Fruit fly (Drosophila melanogaster) whole organism, embryonic: ENCODE results near the gene Blimp-1.

Experiments used
- Adf1 ChIP-seq: fragments of 200-800 bp; sonication (Bioruptor generic); IDR thresholded peaks from 2 replicates; pipeline ENCODE4 v1.3.6; 2022; ENCODE audit warnings: missing biosample characterization, missing genetic modification characterization
- BtbVII ChIP-seq: fragments of 200-800 bp; sonication (Bioruptor generic); optimal IDR thresholded peaks from 3 replicates; lab custom pipeline; 2017; ENCODE audit warnings: missing biosample characterization, mild to moderate bottlenecking, missing genetic modification characterization
- CG10147 ChIP-seq: fragments of 200-800 bp; sonication (Bioruptor generic); optimal IDR thresholded peaks from 2 replicates; lab custom pipeline; 2019; ENCODE audit warnings: missing biosample characterization, mild to moderate bottlenecking, missing genetic modification characterization, moderate library complexity
- CG1024 ChIP-seq: fragments of 200-800 bp; sonication (Bioruptor generic); IDR thresholded peaks from 2 replicates; pipeline ENCODE4 v1.3.6; 2022; ENCODE audit warnings: missing biosample characterization, missing genetic modification characterization
- CG11085 ChIP-seq: fragments of 200-800 bp; sonication (Bioruptor generic); IDR thresholded peaks from 2 replicates; pipeline ENCODE4 v1.3.6; 2022; ENCODE audit warnings: missing biosample characterization, missing genetic modification characterization
- CG11456 ChIP-seq: fragments of 200-800 bp; sonication (Bioruptor generic); IDR thresholded peaks from 3 replicates; pipeline ENCODE4 v1.3.6; 2022; ENCODE audit warnings: missing biosample characterization, missing genetic modification characterization
- CG12236 ChIP-seq: fragments of 200-800 bp; sonication (Bioruptor generic); optimal IDR thresholded peaks from 2 replicates; lab custom pipeline; 2016; ENCODE audit warnings: missing biosample characterization, missing genetic modification characterization
- CG1233 ChIP-seq: fragments of 200-800 bp; sonication (Bioruptor generic); optimal IDR thresholded peaks from 4 replicates; lab custom pipeline; 2018; ENCODE audit warnings: missing biosample characterization, mild to moderate bottlenecking, missing genetic modification characterization
- CG12659 ChIP-seq: fragments of 200-800 bp; sonication (Bioruptor generic); optimal IDR thresholded peaks from 3 replicates; lab custom pipeline; 2017; ENCODE audit warnings: mild to moderate bottlenecking, missing biosample characterization, missing genetic modification reagents, missing genetic modification characterization
- CG13287 ChIP-seq: fragments of 200-800 bp; sonication (Bioruptor generic); IDR thresholded peaks from 2 replicates; pipeline ENCODE4 v1.3.6; 2022; ENCODE audit warnings: missing biosample characterization, missing genetic modification characterization; ENCODE audit not compliant: partially characterized antibody
- CG13624 ChIP-seq: fragments of 200-800 bp; sonication (Bioruptor generic); optimal IDR thresholded peaks from 2 replicates; lab custom pipeline; 2016; ENCODE audit warnings: missing biosample characterization, missing genetic modification characterization
- CG14441 ChIP-seq: fragments of 200-800 bp; sonication (Bioruptor generic); IDR thresholded peaks from 2 replicates; pipeline ENCODE4 v1.3.6; 2022; ENCODE audit warnings: missing biosample characterization, missing genetic modification characterization
- CG15073 ChIP-seq: fragments of 200-800 bp; sonication (Bioruptor generic); optimal IDR thresholded peaks from 2 replicates; lab custom pipeline; 2016; ENCODE audit warnings: missing biosample characterization, missing genetic modification characterization
- CG17802 ChIP-seq: fragments of 200-800 bp; sonication (Bioruptor generic); optimal IDR thresholded peaks from 2 replicates; lab custom pipeline; 2018; ENCODE audit warnings: missing biosample characterization, mild to moderate bottlenecking, missing genetic modification characterization, moderate library complexity
- CG2199 ChIP-seq: fragments of 200-800 bp; sonication (Bioruptor generic); IDR thresholded peaks from 3 replicates; pipeline ENCODE4 v1.3.6; 2022; ENCODE audit warnings: missing biosample characterization, missing genetic modification characterization
- CG3065 ChIP-seq: fragments of 200-800 bp; sonication (Bioruptor generic); optimal IDR thresholded peaks from 2 replicates; lab custom pipeline; 2016; ENCODE audit warnings: missing biosample characterization, missing genetic modification characterization
- CG34376 ChIP-seq: fragments of 200-800 bp; sonication (Bioruptor generic); optimal IDR thresholded peaks from 2 replicates; lab custom pipeline; 2018; ENCODE audit warnings: missing biosample characterization, mild to moderate bottlenecking, missing genetic modification characterization
- CG7987 ChIP-seq: fragments of 200-800 bp; sonication (Bioruptor generic); optimal IDR thresholded peaks from 2 replicates; lab custom pipeline; 2018; ENCODE audit warnings: missing biosample characterization, mild to moderate bottlenecking, missing genetic modification characterization, moderate library complexity
- CG9609 ChIP-seq: fragments of 200-800 bp; sonication (Bioruptor generic); optimal IDR thresholded peaks from 3 replicates; lab custom pipeline; 2016; ENCODE audit warnings: missing biosample characterization, missing genetic modification characterization
- CG9727 ChIP-seq: fragments of 200-800 bp; sonication (Bioruptor generic); optimal IDR thresholded peaks from 3 replicates; lab custom pipeline; 2017; ENCODE audit warnings: missing biosample characterization, mild to moderate bottlenecking, missing genetic modification characterization
- D19A ChIP-seq: fragments of 200-800 bp; optimal IDR thresholded peaks from 3 replicates; lab custom pipeline; 2019; ENCODE audit warnings: missing biosample characterization, mild to moderate bottlenecking, missing genetic modification characterization, moderate library complexity
- MESR4 ChIP-seq: fragments of 200-800 bp; sonication (Bioruptor generic); optimal IDR thresholded peaks from 2 replicates; lab custom pipeline; 2018; ENCODE audit warnings: missing biosample characterization, mild to moderate bottlenecking, missing genetic modification characterization, moderate library complexity
- Med ChIP-seq: fragments of 200-800 bp; sonication (Bioruptor generic); peaks from one replicate; lab custom pipeline; 2016; ENCODE audit warnings: missing biosample characterization, missing genetic modification characterization, mild to moderate bottlenecking, inconsistent platforms, moderate library complexity
- Meics ChIP-seq: fragments of 200-800 bp; sonication (Bioruptor generic); optimal IDR thresholded peaks from 2 replicates; lab custom pipeline; 2017; ENCODE audit warnings: missing biosample characterization, mild to moderate bottlenecking, missing genetic modification characterization
- Tbp ChIP-seq: fragments of >200 bp; optimal IDR thresholded peaks from 2 replicates; lab custom pipeline; 2018; ENCODE audit warnings: missing biosample characterization, missing genetic modification characterization
- YL-1 ChIP-seq: fragments of 200-800 bp; sonication (Bioruptor generic); optimal IDR thresholded peaks from 3 replicates; lab custom pipeline; 2017; ENCODE audit warnings: missing biosample characterization, mild to moderate bottlenecking, missing genetic modification characterization
- cad ChIP-seq: fragments of >200 bp; optimal IDR thresholded peaks from 2 replicates; lab custom pipeline; 2017; ENCODE audit warnings: missing biosample characterization, missing genetic modification characterization
- cas ChIP-seq: fragments of 200-800 bp; sonication (Bioruptor generic); IDR thresholded peaks from 2 replicates; pipeline ENCODE4 v1.3.6; 2022; ENCODE audit warnings: missing biosample characterization, missing genetic modification characterization
- chn ChIP-seq: fragments of 200-800 bp; sonication (Bioruptor generic); optimal IDR thresholded peaks from 2 replicates; lab custom pipeline; 2016; ENCODE audit warnings: missing biosample characterization, missing genetic modification characterization
- croc ChIP-seq: fragments of 200-800 bp; sonication (Bioruptor generic); conservative IDR thresholded peaks from 3 replicates; pipeline ENCODE4 v1.3.6; 2022; ENCODE audit warnings: missing biosample characterization, missing genetic modification characterization
- dmrt11E ChIP-seq: fragments of 200-800 bp; sonication (Bioruptor generic); optimal IDR thresholded peaks from 3 replicates; lab custom pipeline; 2018; ENCODE audit warnings: missing biosample characterization, mild to moderate bottlenecking, missing genetic modification characterization, moderate library complexity
- eyg ChIP-seq: fragments of 200-800 bp; sonication (Bioruptor generic); optimal IDR thresholded peaks from 3 replicates; lab custom pipeline; 2016; ENCODE audit warnings: missing biosample characterization, missing genetic modification characterization
- fd102C ChIP-seq: fragments of 200-800 bp; sonication (Bioruptor generic); optimal IDR thresholded peaks from 2 replicates; lab custom pipeline; 2018; ENCODE audit warnings: missing biosample characterization, mild to moderate bottlenecking, missing genetic modification characterization, moderate library complexity
- gcm ChIP-seq: fragments of 200-800 bp; sonication (Bioruptor generic); optimal IDR thresholded peaks from 2 replicates; lab custom pipeline; 2019; ENCODE audit warnings: missing biosample characterization, mild to moderate bottlenecking, missing genetic modification characterization, moderate library complexity
- gt ChIP-seq: fragments of 200-800 bp; sonication (Bioruptor generic); IDR thresholded peaks from 2 replicates; pipeline ENCODE4 v1.3.6; 2022; ENCODE audit warnings: missing biosample characterization, missing genetic modification characterization
- knrl ChIP-seq: fragments of 200-800 bp; sonication (Bioruptor generic); IDR thresholded peaks from 3 replicates; pipeline ENCODE4 v1.3.6; 2022; ENCODE audit warnings: missing biosample characterization, missing genetic modification characterization; ENCODE audit not compliant: partially characterized antibody
- lilli ChIP-seq: fragments of 200-800 bp; sonication (Bioruptor generic); optimal IDR thresholded peaks from 3 replicates; lab custom pipeline; 2016; ENCODE audit warnings: missing biosample characterization, missing genetic modification characterization
- mld ChIP-seq: fragments of 200-800 bp; sonication (Bioruptor generic); IDR thresholded peaks from 3 replicates; pipeline ENCODE4 v1.3.6; 2022; ENCODE audit warnings: missing biosample characterization, missing genetic modification characterization; ENCODE audit not compliant: partially characterized antibody
- nerfin-2 ChIP-seq: fragments of 200-800 bp; sonication (Bioruptor generic); IDR thresholded peaks from 2 replicates; pipeline ENCODE4 v1.3.6; 2022; ENCODE audit warnings: missing biosample characterization, missing genetic modification characterization; ENCODE audit not compliant: partially characterized antibody
- onecut ChIP-seq: fragments of 200-800 bp; sonication (Bioruptor generic); IDR thresholded peaks from 2 replicates; pipeline ENCODE4 v1.3.6; 2022; ENCODE audit warnings: missing biosample characterization, missing genetic modification characterization
- peb ChIP-seq: fragments of 200-800 bp; sonication (Bioruptor generic); IDR thresholded peaks from 2 replicates; pipeline ENCODE4 v1.3.6; 2022; ENCODE audit warnings: missing biosample characterization, missing genetic modification characterization
- pfk ChIP-seq: fragments of 200-800 bp; sonication (Bioruptor generic); optimal IDR thresholded peaks from 2 replicates; lab custom pipeline; 2018; ENCODE audit warnings: missing biosample characterization, mild to moderate bottlenecking, missing genetic modification characterization, moderate library complexity
- repo ChIP-seq: fragments of 200-800 bp; sonication (Bioruptor generic); optimal IDR thresholded peaks from 2 replicates; lab custom pipeline; 2016; ENCODE audit warnings: missing biosample characterization, missing genetic modification characterization
- run ChIP-seq: fragments of 200-800 bp; sonication (Bioruptor generic); optimal IDR thresholded peaks from 3 replicates; lab custom pipeline; 2018; ENCODE audit warnings: missing biosample characterization, mild to moderate bottlenecking, missing genetic modification characterization
- salm ChIP-seq: fragments of 200-800 bp; sonication (Bioruptor generic); optimal IDR thresholded peaks from 2 replicates; lab custom pipeline; 2018; ENCODE audit warnings: missing biosample characterization, mild to moderate bottlenecking, missing genetic modification characterization
- slou ChIP-seq: fragments of 200-800 bp; sonication (Bioruptor generic); optimal IDR thresholded peaks from 3 replicates; lab custom pipeline; 2016; ENCODE audit warnings: missing biosample characterization, missing genetic modification characterization
- slp2 ChIP-seq: fragments of 200-800 bp; sonication (Bioruptor generic); optimal IDR thresholded peaks from 2 replicates; lab custom pipeline; 2016; ENCODE audit warnings: missing biosample characterization, missing genetic modification characterization
- sqz ChIP-seq: fragments of 200-800 bp; sonication (Bioruptor generic); optimal IDR thresholded peaks from 3 replicates; lab custom pipeline; 2018; ENCODE audit warnings: missing biosample characterization, mild to moderate bottlenecking, missing genetic modification characterization
- tap ChIP-seq: fragments of 200-800 bp; optimal IDR thresholded peaks from 3 replicates; lab custom pipeline; 2019; ENCODE audit warnings: missing biosample characterization, mild to moderate bottlenecking, missing genetic modification characterization, moderate library complexity
- trh ChIP-seq: fragments of 200-800 bp; sonication (Bioruptor generic); optimal IDR thresholded peaks from 2 replicates; lab custom pipeline; 2016; ENCODE audit warnings: missing biosample characterization, missing genetic modification characterization
- z ChIP-seq: fragments of 200-800 bp; sonication (Bioruptor generic); IDR thresholded peaks from 3 replicates; pipeline ENCODE4 v1.3.6; 2022; ENCODE audit warnings: missing biosample characterization, missing genetic modification characterization

Gene Blimp-1

dm6 chr3L:5654403-5654883 lies 23.7 kb downstream of the Blimp-1 start, which contains the start of gene lin-28 (continued):
- peak; percentile 67 for TF ChIP-seq Adf1
- TF ChIP-seq CG2199 (GFP tag; lab: Robert Waterston, UW), result peak; percentile 93
- TF ChIP-seq CG13287 (GFP tag; lab: Robert Waterston, UW), result peak; percentile 40; the same call in 1 of the 2 replicates
- no peak for TF ChIP-seq CG11085 (GFP tag; lab: Robert Waterston, UW)
- TF ChIP-seq CG15073, result no peak
- peak; percentile 18 for TF ChIP-seq MESR4
- TF ChIP-seq slou (GFP tag; lab: Kevin White, UChicago), result no peak
- TF ChIP-seq pfk (GFP tag; lab: Kevin White, UChicago), result no peak
- no peak for TF ChIP-seq Meics
- peak; percentile 72 for TF ChIP-seq gcm (GFP tag; lab: Kevin White, UChicago)
- TF ChIP-seq CG1233 (GFP tag; lab: Kevin White, UChicago), result peak; percentile 1
- TF ChIP-seq salm (tag; lab: Kevin White, UChicago), result no peak
- no peak for TF ChIP-seq sqz (GFP tag; lab: Kevin White, UChicago)
- no peak for TF ChIP-seq eyg (GFP tag; lab: Kevin White, UChicago)
- no peak for TF ChIP-seq dmrt11E (tag; lab: Kevin White, UChicago)
- no peak for TF ChIP-seq cas
- no peak; the same call in 1 of the 2 replicates for TF ChIP-seq nerfin-2 (GFP tag; lab: Robert Waterston, UW)
- no peak for TF ChIP-seq CG1024 (GFP tag; lab: Robert Waterston, UW)
- TF ChIP-seq CG13624 (GFP tag; lab: Kevin White, UChicago), result peak; percentile 55
- no peak for TF ChIP-seq croc
- TF ChIP-seq D19A (tag; lab: Kevin White, UChicago), result peak; percentile 13
- no peak for TF ChIP-seq cad
- TF ChIP-seq CG14441 (GFP tag; lab: Robert Waterston, UW), result no peak
- TF ChIP-seq CG12236 (GFP tag; lab: Kevin White, UChicago), result no peak
- TF ChIP-seq peb (GFP tag; lab: Robert Waterston, UW), result no peak
- peak; percentile 19 for TF ChIP-seq fd102C (GFP tag; lab: Kevin White, UChicago)
- TF ChIP-seq gt, result no peak
- no peak for TF ChIP-seq slp2
- TF ChIP-seq CG11456 (GFP tag; lab: Robert Waterston, UW), result no peak
- TF ChIP-seq chn, result peak; percentile 10
- no peak for TF ChIP-seq trh
- no peak for TF ChIP-seq mld (GFP tag; lab: Robert Waterston, UW)
- no peak for TF ChIP-seq lilli (GFP tag; lab: Kevin White, UChicago)
- peak; percentile 57 for TF ChIP-seq CG7987 (GFP tag; lab: Kevin White, UChicago)
- TF ChIP-seq BtbVII (GFP tag; lab: Kevin White, UChicago), result no peak
- 0 out of 3 replicates have a peak, but pooled peaks have one; percentile 43 for TF ChIP-seq knrl (GFP tag; lab: Robert Waterston, UW)
- no peak for TF ChIP-seq CG9609 (GFP tag; lab: Kevin White, UChicago)
- peak; percentile 21 for TF ChIP-seq YL-1
- no peak for TF ChIP-seq repo (GFP tag; lab: Kevin White, UChicago)
- no peak for TF ChIP-seq onecut
- peak; percentile 22 for TF ChIP-seq CG9727 (GFP tag; lab: Kevin White, UChicago)
- TF ChIP-seq Med, result peak; percentile 86
- no peak for TF ChIP-seq Tbp (GFP tag; lab: Kevin White, UChicago)
- TF ChIP-seq CG12659, result no peak
- TF ChIP-seq CG3065, result no peak
- no peak for TF ChIP-seq CG10147 (GFP tag; lab: Kevin White, UChicago)
- TF ChIP-seq CG34376, result no peak
- TF ChIP-seq CG17802, result no peak
- no peak for TF ChIP-seq tap (tag; lab: Kevin White, UChicago)
- peak; percentile 100 for TF ChIP-seq z (GFP tag; lab: Robert Waterston, UW)
- no peak for TF ChIP-seq run (tag; lab: Kevin White, UChicago)
